Worm (Caenorhabditis elegans) whole organism, L2 larva: ENCODE results near the gene K11D12.13.
A peak's percentile ranks its signal among the peaks of the same experiment; 100 is the strongest.

Experiments used
- F13H6.1 ChIP-seq: sonication (generic microtip); optimal IDR thresholded peaks from 2 replicates; lab custom pipeline; 2016; ENCODE audit warnings: missing genetic modification characterization, missing compliant biosample characterization
- R02D3.7 ChIP-seq: fragments of 150-350 bp; optimal IDR thresholded peaks from 2 replicates; lab custom pipeline; 2014; ENCODE audit warnings: missing biosample characterization, missing genetic modification characterization
- Y55F3AM.14 ChIP-seq: fragments of 200-800 bp; sonication (Bioruptor generic); optimal IDR thresholded peaks from 2 replicates; lab custom pipeline; 2018; ENCODE audit warnings: mild to moderate bottlenecking, missing genetic modification characterization, missing compliant biosample characterization
- alr-1 ChIP-seq: fragments of 150-350 bp; optimal IDR thresholded peaks from 2 replicates; lab custom pipeline; 2014; ENCODE audit warnings: missing biosample characterization, missing genetic modification characterization
- aly-2 ChIP-seq: fragments of 150-350 bp; optimal IDR thresholded peaks from 2 replicates; lab custom pipeline; 2014; ENCODE audit warnings: missing biosample characterization, missing genetic modification characterization
- ama-1 ChIP-seq: fragments of 150-350 bp; optimal IDR thresholded peaks from 2 replicates; lab custom pipeline; 2018; ENCODE audit warnings: inconsistent platforms
- blmp-1 ChIP-seq: sonication (generic microtip); optimal IDR thresholded peaks from 2 replicates; lab custom pipeline; 2017; ENCODE audit warnings: missing genetic modification characterization, mild to moderate bottlenecking, missing compliant biosample characterization, antibody characterized with exemption, moderate library complexity; ENCODE audit not compliant: insufficient read depth
- ceh-16 ChIP-seq: fragments of 150-350 bp; optimal IDR thresholded peaks from 2 replicates; lab custom pipeline; 2014; ENCODE audit warnings: missing biosample characterization, missing genetic modification characterization
- ceh-82 ChIP-seq: fragments of 150-350 bp; optimal IDR thresholded peaks from 2 replicates; lab custom pipeline; 2014; ENCODE audit warnings: missing biosample characterization, missing genetic modification characterization
- dmd-4 ChIP-seq: sonication (generic microtip); optimal IDR thresholded peaks from 2 replicates; lab custom pipeline; 2017; ENCODE audit warnings: missing biosample characterization, missing genetic modification characterization
- egl-27 ChIP-seq: sonication (generic microtip); optimal IDR thresholded peaks from 3 replicates; lab custom pipeline; 2017; ENCODE audit warnings: missing biosample characterization, missing genetic modification reagents, missing genetic modification characterization
- elt-1 ChIP-seq: fragments of 150-350 bp; optimal IDR thresholded peaks from 2 replicates; lab custom pipeline; 2014; ENCODE audit warnings: missing biosample characterization, missing genetic modification characterization
- fos-1 ChIP-seq: fragments of 150-350 bp; optimal IDR thresholded peaks from 2 replicates; lab custom pipeline; 2014; ENCODE audit warnings: missing biosample characterization, missing genetic modification characterization
- lin-11 ChIP-seq: fragments of 150-350 bp; sonication (generic microtip); optimal IDR thresholded peaks from 2 replicates; lab custom pipeline; 2014; ENCODE audit warnings: missing biosample characterization, missing genetic modification characterization, inconsistent platforms, mixed read lengths
- lin-13 ChIP-seq: fragments of 150-350 bp; optimal IDR thresholded peaks from 2 replicates; lab custom pipeline; 2014; ENCODE audit warnings: missing biosample characterization, missing genetic modification reagents, missing genetic modification characterization
- lin-39 ChIP-seq: fragments of 150-350 bp; optimal IDR thresholded peaks from 2 replicates; lab custom pipeline; 2014; ENCODE audit warnings: missing biosample characterization, missing genetic modification reagents, missing genetic modification characterization
- lsy-2 ChIP-seq, 2 experiments: fragments of 150-350 bp in 1 of 2; sonication (generic microtip) in 1 of 2; optimal IDR thresholded peaks; 2 replicates each; lab custom pipeline; 2014 to 2017; ENCODE audit warnings: missing biosample characterization in 2 of 2, missing genetic modification characterization in 2 of 2
- mab-5 ChIP-seq: fragments of 150-350 bp; optimal IDR thresholded peaks from 2 replicates; lab custom pipeline; 2014; ENCODE audit warnings: missing biosample characterization, missing genetic modification characterization
- mbf-1 ChIP-seq: sonication (generic microtip); optimal IDR thresholded peaks from 2 replicates; lab custom pipeline; 2017; ENCODE audit warnings: missing biosample characterization, missing genetic modification characterization
- mdl-1 ChIP-seq, 2 experiments: fragments of 150-350 bp in 1 of 2; sonication (generic microtip) in 1 of 2; optimal IDR thresholded peaks; 2 replicates each; lab custom pipeline; 2017; ENCODE audit warnings: missing biosample characterization in 2 of 2, missing genetic modification characterization in 2 of 2
- nhr-10 ChIP-seq: sonication (generic microtip); optimal IDR thresholded peaks from 2 replicates; lab custom pipeline; 2017; ENCODE audit warnings: missing biosample characterization, missing genetic modification characterization
- nhr-11 ChIP-seq: fragments of 150-350 bp; optimal IDR thresholded peaks from 2 replicates; lab custom pipeline; 2014; ENCODE audit warnings: missing biosample characterization, missing genetic modification characterization
- nhr-12 ChIP-seq: fragments of 150-350 bp; optimal IDR thresholded peaks from 2 replicates; lab custom pipeline; 2014; ENCODE audit warnings: missing biosample characterization, missing genetic modification characterization
- nhr-25 ChIP-seq: fragments of 150-350 bp; sonication (generic microtip); optimal IDR thresholded peaks from 3 replicates; lab custom pipeline; 2014; ENCODE audit warnings: missing biosample characterization, missing genetic modification characterization
- nhr-77 ChIP-seq: fragments of 150-350 bp; optimal IDR thresholded peaks from 2 replicates; lab custom pipeline; 2014; ENCODE audit warnings: missing biosample characterization, missing genetic modification characterization
- sem-4 ChIP-seq: fragments of 150-350 bp; optimal IDR thresholded peaks from 2 replicates; lab custom pipeline; 2014; ENCODE audit warnings: missing biosample characterization, missing genetic modification reagents, missing genetic modification characterization
- skn-1 ChIP-seq: sonication (generic microtip); optimal IDR thresholded peaks from 2 replicates; lab custom pipeline; 2017; ENCODE audit warnings: missing biosample characterization, missing genetic modification characterization
- sma-3 ChIP-seq: sonication (generic microtip); optimal IDR thresholded peaks from 2 replicates; lab custom pipeline; 2016; ENCODE audit warnings: missing genetic modification reagents, missing genetic modification characterization, missing compliant biosample characterization
- unc-39 ChIP-seq: fragments of 150-350 bp; optimal IDR thresholded peaks from 2 replicates; lab custom pipeline; 2014; ENCODE audit warnings: missing biosample characterization, missing genetic modification characterization
- unc-55 ChIP-seq: fragments of 150-350 bp; sonication (generic microtip); optimal IDR thresholded peaks from 3 replicates; lab custom pipeline; 2014; ENCODE audit warnings: missing biosample characterization, missing genetic modification reagents, missing genetic modification characterization
- unc-62 ChIP-seq: fragments of 150-350 bp; optimal IDR thresholded peaks from 2 replicates; lab custom pipeline; 2014; ENCODE audit warnings: missing biosample characterization, missing genetic modification reagents, missing genetic modification characterization
- ztf-1 ChIP-seq: fragments of 200-800 bp; sonication (Bioruptor generic); conservative IDR thresholded peaks from 2 replicates; pipeline ENCODE4 v1.3.6; 2022; ENCODE audit warnings: missing genetic modification characterization, missing compliant biosample characterization
- ztf-11 ChIP-seq: sonication (generic microtip); optimal IDR thresholded peaks from 2 replicates; lab custom pipeline; 2017; ENCODE audit warnings: missing biosample characterization, missing genetic modification characterization
- ztf-4 ChIP-seq: fragments of 150-350 bp; optimal IDR thresholded peaks from 2 replicates; lab custom pipeline; 2014; ENCODE audit warnings: missing biosample characterization, missing genetic modification characterization

Gene K11D12.13

DNA sequence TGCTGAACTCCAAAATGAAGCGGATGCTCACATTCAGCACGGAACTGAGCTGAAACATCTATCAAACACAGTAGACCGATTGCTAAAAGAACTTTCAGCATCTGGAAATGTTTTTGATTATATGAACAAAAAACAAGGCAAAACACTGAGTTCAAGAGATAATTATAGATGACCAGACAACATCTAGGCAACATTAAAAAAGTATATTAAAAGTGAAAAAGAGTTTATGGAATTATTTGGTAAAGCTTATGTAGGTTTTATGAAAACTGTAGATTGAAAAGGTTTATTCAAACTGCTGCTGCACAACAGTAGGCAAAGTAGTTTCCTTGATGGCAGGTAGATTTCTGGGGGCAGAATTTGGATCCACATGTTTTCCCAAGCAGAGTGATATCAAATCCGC lies 3.2 kb downstream of the K11D12.13 start, which contains the start of gene K11D12.7:
Gene K11D12.7, minus strand, starts transcription at position 101 of the 400 bp plus-strand sequence.
- TF ChIP-seq fos-1 (tag; lab: Kevin White, UChicago) (no peak), nhr-12 (tag; lab: Kevin White, UChicago) (no peak), mdl-1 (tag; optimal IDR thresholded peaks at IDR 0.05; lab: Kevin White, UChicago) (no peak), F13H6.1 (tag; lab: Kevin White, UChicago) (no peak), egl-27 (tag; lab: Kevin White, UChicago) (no peak), elt-1 (tag; lab: Kevin White, UChicago) (no peak), aly-2 (tag; lab: Kevin White, UChicago) (no peak), nhr-10 (tag; lab: Kevin White, UChicago) (no peak), lin-39 (tag; lab: Kevin White, UChicago) (no peak), ztf-11 (tag; lab: Kevin White, UChicago) (no peak), mbf-1 (tag; lab: Kevin White, UChicago) (no peak), ama-1 (no peak), sma-3 (GFP tag; lab: Kevin White, UChicago) (no peak)

DNA sequence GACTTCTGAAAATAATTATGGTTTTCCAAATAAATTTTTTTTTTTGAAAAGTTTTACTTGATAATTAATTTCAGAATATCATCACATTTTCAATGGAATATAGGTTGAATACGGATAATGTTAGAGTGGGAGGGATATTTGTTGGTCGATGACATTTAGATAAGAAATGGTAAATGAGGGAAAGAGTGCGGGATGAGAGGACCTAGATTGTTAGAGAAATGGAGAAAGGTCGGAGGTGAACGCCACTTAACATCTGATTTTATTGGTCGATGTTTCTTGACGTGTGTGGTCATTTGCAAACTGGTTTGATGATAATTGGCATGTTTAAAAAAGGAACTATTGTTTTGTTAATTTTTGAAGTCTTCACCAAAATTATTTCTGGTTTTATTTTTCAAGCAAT lies 5.2 kb downstream of the K11D12.13 start:
- TF ChIP-seq nhr-25 (tag; lab: Kevin White, UChicago) (peak; percentile 27), nhr-11 (tag; lab: Kevin White, UChicago) (no peak), Y55F3AM.14 (GFP tag; lab: Kevin White, UChicago) (no peak)

DNA sequence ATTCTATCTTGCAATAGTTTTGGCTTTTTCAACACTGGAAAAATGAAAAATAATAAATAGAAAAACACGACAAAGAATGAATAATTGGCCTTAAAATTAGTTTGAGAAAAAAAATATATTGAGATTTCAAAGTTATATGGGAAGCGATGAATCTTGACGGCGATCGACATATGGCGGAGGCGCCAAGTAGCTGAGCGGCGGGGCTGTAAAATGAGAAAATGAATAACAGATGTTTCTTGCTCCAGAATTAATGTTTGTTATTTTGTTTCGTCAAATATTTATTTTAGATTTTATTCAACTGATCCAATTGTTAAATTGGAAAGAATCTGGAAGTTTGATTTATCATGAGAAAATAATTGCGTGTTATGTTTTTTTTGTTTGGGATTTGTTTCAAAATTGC lies 6.4 kb downstream of the K11D12.13 start, which contains the start of gene K11D12.11:
Gene K11D12.11, minus strand, starts transcription at position 42 of the 400 bp plus-strand sequence.
- TF ChIP-seq ztf-1 (no peak), lsy-2 (tag; optimal IDR thresholded peaks at IDR 0.05; lab: Kevin White, UChicago) (no peak), egl-27 (tag; lab: Kevin White, UChicago) (no peak), unc-62 (GFP tag; lab: Kevin White, UChicago) (no peak), mab-5 (no peak), skn-1 (tag; lab: Kevin White, UChicago) (no peak), blmp-1 (tag; lab: Kevin White, UChicago) (no peak), sma-3 (GFP tag; lab: Kevin White, UChicago) (no peak), unc-39 (tag; lab: Kevin White, UChicago) (no peak), ama-1 (no peak), alr-1 (no peak), sem-4 (no peak), lin-39 (tag; lab: Kevin White, UChicago) (no peak), ceh-16 (no peak), nhr-77 (tag; lab: Kevin White, UChicago) (no peak), dmd-4 (tag; lab: Kevin White, UChicago) (no peak), ztf-4 (tag; lab: Kevin White, UChicago) (no peak)

DNA sequence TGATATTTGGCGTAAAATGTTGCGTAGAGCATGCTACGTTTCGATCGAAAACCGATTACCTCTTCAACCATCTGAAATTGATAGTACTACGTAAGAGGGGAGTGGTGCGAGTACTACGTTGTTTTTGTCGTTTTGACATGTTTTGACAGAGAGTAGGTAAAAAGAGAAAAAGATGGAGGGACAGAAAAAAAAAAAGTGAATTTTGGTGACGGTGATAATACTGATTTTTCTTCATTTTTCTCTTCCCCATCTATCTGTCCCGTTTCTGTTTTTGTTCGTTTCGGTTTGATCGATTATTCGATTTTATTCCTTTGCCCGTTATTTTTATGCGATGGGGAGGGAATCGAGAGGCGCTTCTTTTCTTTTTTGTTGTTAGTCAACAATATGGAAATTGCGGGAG lies 7.7 kb downstream of the K11D12.13 start, which contains the start of gene K11D12.8:
Gene K11D12.8, minus strand, starts transcription at position 77 of the 400 bp plus-strand sequence.
- TF ChIP-seq unc-62 (GFP tag; lab: Kevin White, UChicago) (no peak), unc-55 (GFP tag; lab: Kevin White, UChicago) (no peak), lin-13 (no peak)

DNA sequence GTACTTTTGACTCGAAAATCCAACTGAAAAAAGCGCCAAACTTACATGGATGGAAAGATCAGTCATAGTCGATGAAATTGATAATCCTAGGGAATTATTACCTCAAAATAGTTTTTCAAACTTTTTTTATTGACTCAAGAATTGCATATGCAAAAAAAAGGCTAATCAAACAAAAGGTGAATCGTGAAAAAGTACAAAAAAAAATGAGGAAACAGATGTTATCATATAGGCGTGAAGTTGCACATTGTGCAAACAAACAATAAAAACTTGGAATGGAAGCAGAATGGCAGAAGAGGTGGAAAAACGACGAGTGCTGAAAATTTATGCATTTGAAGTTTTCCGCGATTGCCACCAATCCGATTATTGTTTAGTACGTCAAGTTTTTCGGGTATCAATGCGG lies 12.9 kb downstream of the K11D12.13 start, which contains the start of gene exc-14:
Gene exc-14, minus strand, starts transcription at position 101 of the 400 bp plus-strand sequence.
- TF ChIP-seq lin-11 (tag; lab: Kevin White, UChicago), result no peak
- TF ChIP-seq ztf-11 (tag; lab: Kevin White, UChicago), result no peak
- no peak for TF ChIP-seq unc-55 (GFP tag; lab: Kevin White, UChicago)
- TF ChIP-seq mbf-1 (tag; lab: Kevin White, UChicago), result no peak
- no peak for TF ChIP-seq ceh-16
- no peak for TF ChIP-seq nhr-77 (tag; lab: Kevin White, UChicago)
- no peak for TF ChIP-seq ama-1
- no peak for TF ChIP-seq alr-1
- TF ChIP-seq mab-5, result no peak
- no peak for TF ChIP-seq skn-1 (tag; lab: Kevin White, UChicago)
- TF ChIP-seq nhr-12 (tag; lab: Kevin White, UChicago), result no peak
- no peak for TF ChIP-seq F13H6.1 (tag; lab: Kevin White, UChicago)
- TF ChIP-seq aly-2 (tag; lab: Kevin White, UChicago), result no peak
- no peak for TF ChIP-seq ztf-1
- no peak for TF ChIP-seq ceh-82 (tag; lab: Kevin White, UChicago)
- no peak for TF ChIP-seq R02D3.7 (tag; lab: Kevin White, UChicago)
